Worm (Caenorhabditis elegans): Measurements from ENCODE around the gene D1005.2.

Gene D1005.2

ce11 chrX:1477932-1478331, 19.1 kb downstream of the D1005.2 start:
- TF ChIP-seq nhr-43 (tag; optimal IDR thresholded peaks at IDR 0.05; ENCODE audit: poor library complexity, severe bottlenecking) (peak; percentile 65), nfya-1 (tag; optimal IDR thresholded peaks at IDR 0.05; ENCODE audit: insufficient read depth) (peak; percentile 10), daf-12 (tag; optimal IDR thresholded peaks at IDR 0.05) (no peak), eor-1 (tag; optimal IDR thresholded peaks at IDR 0.05) (no peak), jun-1 (tag; optimal IDR thresholded peaks at IDR 0.05) (peak; percentile 74), fos-1 (tag; optimal IDR thresholded peaks at IDR 0.05) (no peak), pqm-1 (tag; optimal IDR thresholded peaks at IDR 0.05) (peak; percentile 92), ceh-28 (tag; optimal IDR thresholded peaks at IDR 0.05) (peak; percentile 7), nhr-28 (tag; optimal IDR thresholded peaks at IDR 0.05) (no peak), egl-27 (tag; optimal IDR thresholded peaks at IDR 0.05) (peak; percentile 26), unc-39 (tag; optimal IDR thresholded peaks at IDR 0.05) (no peak), elt-2 (tag; optimal IDR thresholded peaks at IDR 0.05) (peak; percentile 96), elt-3 (tag; optimal IDR thresholded peaks at IDR 0.05) (peak; percentile 80 to 97 (median 91)), hmg-11 (tag; optimal IDR thresholded peaks at IDR 0.05) (no peak), mdl-1 (tag; optimal IDR thresholded peaks at IDR 0.05) (peak; percentile 7), R02D3.7 (tag; optimal IDR thresholded peaks at IDR 0.05) (peak; percentile 31), nhr-23 (tag; optimal IDR thresholded peaks at IDR 0.05) (peak; percentile 58), aly-2 (tag; optimal IDR thresholded peaks at IDR 0.05) (no peak), ztf-11 (tag; optimal IDR thresholded peaks at IDR 0.05) (no peak), nhr-76 (tag; optimal IDR thresholded peaks at IDR 0.05) (no peak)

- TF ChIP-seq ZK546.5 (tag; optimal IDR thresholded peaks at IDR 0.05) (no peak), ceh-82 (tag; optimal IDR thresholded peaks at IDR 0.05) (no peak), nhr-237 (tag; optimal IDR thresholded peaks at IDR 0.05) (no peak), ztf-11 (tag; optimal IDR thresholded peaks at IDR 0.05) (no peak), fkh-10 (GFP tag; optimal IDR thresholded peaks at IDR 0.05) (peak; percentile 49), sea-2 (GFP tag; optimal IDR thresholded peaks at IDR 0.05) (no peak), ceh-9 (tag; optimal IDR thresholded peaks at IDR 0.05) (no peak), aly-2 (tag; optimal IDR thresholded peaks at IDR 0.05) (no peak), nhr-28 (tag; optimal IDR thresholded peaks at IDR 0.05) (no peak), nfya-1 (tag; optimal IDR thresholded peaks at IDR 0.05; ENCODE audit: insufficient read depth) (peak; percentile 14)
Observed at ce11 chrX:1478569-1478968, 19.7 kb downstream of the D1005.2 start.

- no peak for TF ChIP-seq nfya-1 (tag; optimal IDR thresholded peaks at IDR 0.05; ENCODE audit: insufficient read depth)
- TF ChIP-seq eor-1 (tag; optimal IDR thresholded peaks at IDR 0.05), result no peak
- no peak for TF ChIP-seq daf-12 (tag; optimal IDR thresholded peaks at IDR 0.05)
- TF ChIP-seq pha-4 (tag; optimal IDR thresholded peaks at IDR 0.05), result peak; percentile 72
- peak; percentile 3 for TF ChIP-seq fkh-2 (tag; optimal IDR thresholded peaks at IDR 0.05)
- peak; percentile 32 for TF ChIP-seq snpc-4 (tag; optimal IDR thresholded peaks at IDR 0.05)
- no peak for TF ChIP-seq ceh-28 (tag; optimal IDR thresholded peaks at IDR 0.05)
Observed at ce11 chrX:1479190-1479589, 20.4 kb downstream of the D1005.2 start, which contains the start of gene acly-1. TSS of gene acly-1 (plus strand) at chrX:1479542.

- TF ChIP-seq mml-1 (tag; optimal IDR thresholded peaks at IDR 0.05) (peak; percentile 67), sea-2 (GFP tag; optimal IDR thresholded peaks at IDR 0.05) (no peak), elt-2 (tag; optimal IDR thresholded peaks at IDR 0.05) (peak; percentile 19), daf-12 (tag; optimal IDR thresholded peaks at IDR 0.05) (no peak), pqm-1 (tag; optimal IDR thresholded peaks at IDR 0.05) (no peak)
Observed at ce11 chrX:1479637-1480036, 20.8 kb downstream of the D1005.2 start.

ce11 chrX:1480564-1480963, 21.7 kb downstream of the D1005.2 start:
- TF ChIP-seq ZK546.5 (tag; optimal IDR thresholded peaks at IDR 0.05), result no peak
- no peak for TF ChIP-seq nhr-12 (tag; optimal IDR thresholded peaks at IDR 0.05)
- no peak for TF ChIP-seq unc-62 (GFP tag; optimal IDR thresholded peaks at IDR 0.05)
- no peak for TF ChIP-seq nfya-1 (tag; optimal IDR thresholded peaks at IDR 0.05; ENCODE audit: insufficient read depth)
- TF ChIP-seq daf-12 (tag; optimal IDR thresholded peaks at IDR 0.05), result no peak
- TF ChIP-seq lin-39 (tag; optimal IDR thresholded peaks at IDR 0.05), result no peak
- TF ChIP-seq elt-3 (tag; optimal IDR thresholded peaks at IDR 0.05), result no peak
- TF ChIP-seq eor-1 (tag; optimal IDR thresholded peaks at IDR 0.05), result no peak
